Fruit fly (Drosophila melanogaster): Measurements from ENCODE around the gene Lsd-2.
A peak's percentile ranks its signal among the peaks of the same experiment; 100 is the strongest.

Gene Lsd-2

dm6 chrX:15084580-15085138 lies 8.6 kb upstream of the Lsd-2 start, which contains the start of gene Cox17 (continued):
- TF ChIP-seq crc (GFP tag; optimal IDR thresholded peaks at IDR 0.05) (peak; percentile 47), ato (GFP tag; IDR thresholded peaks at IDR 0.05; ENCODE audit: partially characterized antibody) (no peak), CG5245 (GFP tag; optimal IDR thresholded peaks at IDR 0.05) (peak; percentile 65), Bdp1 (GFP tag; optimal IDR thresholded peaks at IDR 0.05) (peak; percentile 48), CG11247 (GFP tag; IDR thresholded peaks at IDR 0.05) (no peak; the same call in 1 of the 2 replicates), Poxn (GFP tag; IDR thresholded peaks at IDR 0.05) (peak; percentile 15; the same call in 1 of the 2 replicates), exex (tag; optimal IDR thresholded peaks at IDR 0.05) (peak; percentile 47), Dip3 (GFP tag; optimal IDR thresholded peaks at IDR 0.05) (peak; percentile 49), oc (tag; optimal IDR thresholded peaks at IDR 0.05) (peak; percentile 19), gt (GFP tag; IDR thresholded peaks at IDR 0.05) (no peak; the same call in 1 of the 2 replicates), ssp (GFP tag; IDR thresholded peaks at IDR 0.05) (peak; percentile 67), ERR (GFP tag; optimal IDR thresholded peaks at IDR 0.05) (no peak), CG31224 (GFP tag; IDR thresholded peaks at IDR 0.05) (peak; percentile 43; the same call in 1 of the 2 replicates), D19B (GFP tag; optimal IDR thresholded peaks at IDR 0.05) (peak; percentile 68), al (GFP tag; IDR thresholded peaks at IDR 0.05) (peak; percentile 69), Hr78 (GFP tag; optimal IDR thresholded peaks at IDR 0.05) (peak in 1 of 2 experiments; percentile 40), Max (GFP tag; optimal IDR thresholded peaks at IDR 0.05) (peak; percentile 84), CG6765 (GFP tag; optimal IDR thresholded peaks at IDR 0.05) (peak; percentile 58), bcd (GFP tag; optimal IDR thresholded peaks at IDR 0.05) (peak; percentile 84), disco-r (GFP tag; optimal IDR thresholded peaks at IDR 0.05) (peak; percentile 28), CG10274 (GFP tag; optimal IDR thresholded peaks at IDR 0.05) (peak; percentile 55), CG11695 (GFP tag; IDR thresholded peaks at IDR 0.05) (peak; percentile 71; the same call in 2 of the 3 replicates), CG2712 (tag; optimal IDR thresholded peaks at IDR 0.05) (peak; percentile 84), dan (GFP tag; IDR thresholded peaks at IDR 0.05) (no peak), CG14014 (GFP tag; IDR thresholded peaks at IDR 0.05) (peak; percentile 55; the same call in 1 of the 2 replicates), usp (GFP tag; optimal IDR thresholded peaks at IDR 0.05) (no peak), gfzf (GFP tag; optimal IDR thresholded peaks at IDR 0.05) (no peak), danr (GFP tag; IDR thresholded peaks at IDR 0.05) (peak; percentile 33; the same call in 1 of the 2 replicates), Sin3A (optimal IDR thresholded peaks at IDR 0.05) (peak; percentile 57), tap (tag; optimal IDR thresholded peaks at IDR 0.05) (peak; percentile 62), kah (GFP tag; optimal IDR thresholded peaks at IDR 0.05) (peak; percentile 45), CG3065 (GFP tag; optimal IDR thresholded peaks at IDR 0.05) (peak; percentile 60), twi (tag; optimal IDR thresholded peaks at IDR 0.05) (peak; percentile 75), NFAT (GFP tag; IDR thresholded peaks at IDR 0.05) (peak; percentile 56), CG12219 (GFP tag; optimal IDR thresholded peaks at IDR 0.05) (peak; percentile 49), CG12769 (tag; optimal IDR thresholded peaks at IDR 0.05) (peak; percentile 39), hb (GFP tag; IDR thresholded peaks at IDR 0.05; ENCODE audit: partially characterized antibody) (peak; percentile 67; the same call in 1 of the 3 replicates), CG7786 (GFP tag; optimal IDR thresholded peaks at IDR 0.05) (peak; percentile 60), ash1 (GFP tag; optimal IDR thresholded peaks at IDR 0.05) (no peak), sisA (GFP tag; IDR thresholded peaks at IDR 0.05) (peak; percentile 69), sens-2 (GFP tag; IDR thresholded peaks at IDR 0.05) (no peak), CG5180 (GFP tag; optimal IDR thresholded peaks at IDR 0.05) (peak; percentile 66), tll (GFP tag; optimal IDR thresholded peaks at IDR 0.05) (peak in 1 of 2 experiments; percentile 51), wdn (GFP tag; IDR thresholded peaks at IDR 0.05) (no peak), CG12659 (GFP tag; optimal IDR thresholded peaks at IDR 0.05) (peak; percentile 89), mam (GFP tag; optimal IDR thresholded peaks at IDR 0.05) (peak; percentile 78), nom (GFP tag; optimal IDR thresholded peaks at IDR 0.05) (peak; percentile 53), kay (GFP tag; optimal IDR thresholded peaks at IDR 0.05) (peak; percentile 62), Hr51 (GFP tag; optimal IDR thresholded peaks at IDR 0.05) (peak; percentile 59 to 82), CG14667 (GFP tag; IDR thresholded peaks at IDR 0.05) (peak; percentile 64)
